Worm (Caenorhabditis elegans) whole organism, early embryonic: Measurements from ENCODE around the gene pct-1.

Experiments
- B0310.2 ChIP-seq: sonication (generic microtip); optimal IDR thresholded peaks from 2 replicates; lab custom pipeline; 2016; ENCODE audit warnings: mild to moderate bottlenecking, missing genetic modification characterization, missing compliant biosample characterization
- F13C5.2 ChIP-seq: sonication (generic microtip); optimal IDR thresholded peaks from 2 replicates; lab custom pipeline; 2017; ENCODE audit warnings: mild to moderate bottlenecking, missing genetic modification characterization, inconsistent platforms, missing compliant biosample characterization
- aly-1 ChIP-seq: sonication (generic microtip); optimal IDR thresholded peaks from 2 replicates; lab custom pipeline; 2016; ENCODE audit warnings: missing genetic modification characterization, missing compliant biosample characterization
- ama-1 ChIP-seq: fragments of 150-350 bp; optimal IDR thresholded peaks from 2 replicates; lab custom pipeline; 2014
- ceh-13 ChIP-seq: fragments of 200-800 bp; sonication (Bioruptor generic); optimal IDR thresholded peaks from 2 replicates; lab custom pipeline; 2018; ENCODE audit warnings: mild to moderate bottlenecking, missing genetic modification characterization, missing compliant biosample characterization
- ceh-36 ChIP-seq: sonication (generic microtip); optimal IDR thresholded peaks from 2 replicates; lab custom pipeline; 2016; ENCODE audit warnings: missing genetic modification characterization, inconsistent platforms, missing compliant biosample characterization
- ets-7 ChIP-seq: sonication (generic microtip); optimal IDR thresholded peaks from 2 replicates; lab custom pipeline; 2016; ENCODE audit warnings: missing genotype, missing genetic modification characterization, missing compliant biosample characterization
- flt-1 ChIP-seq: fragments of 200-800 bp; sonication (Bioruptor generic); IDR thresholded peaks from 2 replicates; pipeline ENCODE4 v1.3.6; 2022; ENCODE audit warnings: missing genetic modification characterization, missing compliant biosample characterization
- hmbx-1 ChIP-seq: sonication (generic microtip); optimal IDR thresholded peaks from 2 replicates; lab custom pipeline; 2016; ENCODE audit warnings: mild to moderate bottlenecking, missing genetic modification characterization, missing compliant biosample characterization
- hmg-4 ChIP-seq: fragments of 200-800 bp; sonication (Bioruptor generic); optimal IDR thresholded peaks from 2 replicates; lab custom pipeline; 2018; ENCODE audit warnings: mild to moderate bottlenecking, missing genetic modification characterization, missing compliant biosample characterization
- hnd-1 ChIP-seq: sonication (generic microtip); optimal IDR thresholded peaks from 2 replicates; lab custom pipeline; 2016; ENCODE audit warnings: missing genetic modification characterization, missing compliant biosample characterization
- pes-1 ChIP-seq: fragments of 200-800 bp; sonication (Bioruptor generic); IDR thresholded peaks from 2 replicates; pipeline ENCODE4 v1.3.6; 2022; ENCODE audit warnings: missing genetic modification reagents, missing genetic modification characterization, missing compliant biosample characterization
- scrt-1 ChIP-seq: fragments of 200-800 bp; sonication (Bioruptor generic); IDR thresholded peaks from 2 replicates; pipeline ENCODE4 v1.3.6; 2022; ENCODE audit warnings: missing genetic modification characterization, missing compliant biosample characterization
- sea-1 ChIP-seq: fragments of 200-800 bp; sonication (Bioruptor generic); conservative IDR thresholded peaks from 2 replicates; pipeline ENCODE4 v1.3.6; 2022; ENCODE audit warnings: missing genetic modification characterization, missing compliant biosample characterization
- tbx-11 ChIP-seq: fragments of 200-800 bp; sonication (Bioruptor generic); IDR thresholded peaks from 2 replicates; pipeline ENCODE4 v1.3.6; 2022; ENCODE audit warnings: missing genetic modification characterization, missing compliant biosample characterization
- tbx-37 ChIP-seq: fragments of 200-800 bp; sonication (Bioruptor generic); conservative IDR thresholded peaks from 2 replicates; pipeline ENCODE4 v1.3.6; 2022; ENCODE audit warnings: missing genetic modification reagents, missing genetic modification characterization, missing compliant biosample characterization
- tra-4 ChIP-seq: sonication (generic microtip); optimal IDR thresholded peaks from 2 replicates; lab custom pipeline; 2017; ENCODE audit warnings: missing genetic modification characterization, missing compliant biosample characterization

Gene pct-1

ce11 chrIV:8161774-8162173 is 14.5 kb upstream of the pct-1 start:
- TF ChIP-seq F13C5.2 (tag; lab: Kevin White, UChicago) (no peak), tbx-37 (no peak), ama-1 (lab: Kevin White, UChicago) (no peak), B0310.2 (no peak), hnd-1 (tag; lab: Kevin White, UChicago) (no peak), tra-4 (tag; lab: Kevin White, UChicago) (no peak), pes-1 (GFP tag; lab: Robert Waterston, UW) (no peak)

- TF ChIP-seq tra-4 (tag; lab: Kevin White, UChicago) (no peak), flt-1 (GFP tag; lab: Robert Waterston, UW) (no peak), ama-1 (lab: Kevin White, UChicago) (no peak), hmg-4 (GFP tag; lab: Kevin White, UChicago) (no peak), ceh-13 (GFP tag; lab: Kevin White, UChicago) (no peak), F13C5.2 (tag; lab: Kevin White, UChicago) (no peak), scrt-1 (GFP tag; lab: Robert Waterston, UW) (no peak), sea-1 (GFP tag; lab: Robert Waterston, UW) (no peak), hnd-1 (tag; lab: Kevin White, UChicago) (no peak), tbx-11 (no peak), ets-7 (no peak), aly-1 (tag; lab: Kevin White, UChicago) (no peak), B0310.2 (no peak), pes-1 (GFP tag; lab: Robert Waterston, UW) (no peak), ceh-36 (tag; lab: Kevin White, UChicago) (no peak), hmbx-1 (no peak), tbx-37 (no peak)
Observed at ce11 chrIV:8163687-8164086, 12.6 kb upstream of the pct-1 start, which contains the start of gene clec-51. clec-51 (minus strand) TSS chrIV:8163800.

ce11 chrIV:8164515-8164914 is 11.8 kb upstream of the pct-1 start:
- TF ChIP-seq ama-1 (lab: Kevin White, UChicago) (no peak), F13C5.2 (tag; lab: Kevin White, UChicago) (no peak), hmbx-1 (no peak), tbx-11 (no peak)

ce11 chrIV:8165950-8166349 is 10.3 kb upstream of the pct-1 start, which contains the start of gene B0218.7:
B0218.7 (minus strand) TSS chrIV:8166050.
- TF ChIP-seq B0310.2: no peak
- no peak for TF ChIP-seq hmg-4 (GFP tag; lab: Kevin White, UChicago)
- TF ChIP-seq ceh-36 (tag; lab: Kevin White, UChicago): no peak
- TF ChIP-seq scrt-1 (GFP tag; lab: Robert Waterston, UW): no peak
- no peak for TF ChIP-seq hnd-1 (tag; lab: Kevin White, UChicago)
- no peak for TF ChIP-seq ama-1 (lab: Kevin White, UChicago)
- TF ChIP-seq tra-4 (tag; lab: Kevin White, UChicago): no peak

ce11 chrIV:8168660-8169059 is 7.6 kb upstream of the pct-1 start, which contains the start of gene clec-52:
clec-52 (minus strand) TSS chrIV:8168760.
- TF ChIP-seq scrt-1 (GFP tag; lab: Robert Waterston, UW) (no peak), hmbx-1 (no peak), tbx-11 (no peak), tbx-37 (no peak), ets-7 (no peak), B0310.2 (no peak), pes-1 (GFP tag; lab: Robert Waterston, UW) (no peak), hmg-4 (GFP tag; lab: Kevin White, UChicago) (no peak), aly-1 (tag; lab: Kevin White, UChicago) (no peak), flt-1 (GFP tag; lab: Robert Waterston, UW) (no peak), tra-4 (tag; lab: Kevin White, UChicago) (no peak), hnd-1 (tag; lab: Kevin White, UChicago) (no peak), sea-1 (GFP tag; lab: Robert Waterston, UW) (no peak), F13C5.2 (tag; lab: Kevin White, UChicago) (no peak)

- no peak for TF ChIP-seq ama-1 (lab: Kevin White, UChicago)
- TF ChIP-seq tbx-37: no peak
- no peak for TF ChIP-seq aly-1 (tag; lab: Kevin White, UChicago)
- no peak for TF ChIP-seq ceh-36 (tag; lab: Kevin White, UChicago)
- no peak for TF ChIP-seq scrt-1 (GFP tag; lab: Robert Waterston, UW)
- TF ChIP-seq hnd-1 (tag; lab: Kevin White, UChicago): no peak
- no peak for TF ChIP-seq hmbx-1
- no peak for TF ChIP-seq ceh-13 (GFP tag; lab: Kevin White, UChicago)
- no peak for TF ChIP-seq sea-1 (GFP tag; lab: Robert Waterston, UW)
- no peak for TF ChIP-seq tbx-11
- TF ChIP-seq B0310.2: no peak
- TF ChIP-seq ets-7: no peak
- no peak for TF ChIP-seq F13C5.2 (tag; lab: Kevin White, UChicago)
- TF ChIP-seq flt-1 (GFP tag; lab: Robert Waterston, UW): no peak
- TF ChIP-seq hmg-4 (GFP tag; lab: Kevin White, UChicago): no peak
- no peak for TF ChIP-seq pes-1 (GFP tag; lab: Robert Waterston, UW)
Observed at ce11 chrIV:8169674-8170073, 6.6 kb upstream of the pct-1 start, which contains the start of gene C07G1.15. C07G1.15 (plus strand) TSS chrIV:8169974.

- TF ChIP-seq hmg-4 (GFP tag; lab: Kevin White, UChicago) (no peak), tbx-37 (no peak), flt-1 (GFP tag; lab: Robert Waterston, UW) (no peak), sea-1 (GFP tag; lab: Robert Waterston, UW) (no peak), aly-1 (tag; lab: Kevin White, UChicago) (no peak), tra-4 (tag; lab: Kevin White, UChicago) (no peak), tbx-11 (no peak), scrt-1 (GFP tag; lab: Robert Waterston, UW) (no peak), ceh-13 (GFP tag; lab: Kevin White, UChicago) (no peak), F13C5.2 (tag; lab: Kevin White, UChicago) (no peak), ets-7 (no peak), pes-1 (GFP tag; lab: Robert Waterston, UW) (no peak), B0310.2 (no peak), hnd-1 (tag; lab: Kevin White, UChicago) (no peak), hmbx-1 (no peak), ama-1 (lab: Kevin White, UChicago) (no peak), ceh-36 (tag; lab: Kevin White, UChicago) (no peak)
Observed at ce11 chrIV:8170264-8170663, 6.0 kb upstream of the pct-1 start.
